Fruit fly (Drosophila melanogaster) whole organism, embryonic: ENCODE measurements around the gene CG33489.

ENCODE experiments used
- CG11504 ChIP-seq: fragments of 200-800 bp; sonication (Bioruptor generic); optimal IDR thresholded peaks from 3 replicates; lab custom pipeline; 2019; ENCODE audit warnings: missing biosample characterization, mild to moderate bottlenecking, missing genetic modification characterization, moderate library complexity
- CG12299 ChIP-seq: fragments of 200-800 bp; sonication (Bioruptor generic); optimal IDR thresholded peaks from 2 replicates; lab custom pipeline; 2018; ENCODE audit warnings: missing biosample characterization, mild to moderate bottlenecking, missing genetic modification characterization
- CG1233 ChIP-seq: fragments of 200-800 bp; sonication (Bioruptor generic); optimal IDR thresholded peaks from 4 replicates; lab custom pipeline; 2018; ENCODE audit warnings: missing biosample characterization, mild to moderate bottlenecking, missing genetic modification characterization
- CG12744 ChIP-seq: fragments of 200-800 bp; sonication (Bioruptor generic); optimal IDR thresholded peaks from 2 replicates; lab custom pipeline; 2016; ENCODE audit warnings: missing biosample characterization, missing genetic modification characterization
- CG12769 ChIP-seq: fragments of 200-800 bp; sonication (Bioruptor generic); optimal IDR thresholded peaks from 2 replicates; lab custom pipeline; 2019; ENCODE audit warnings: missing biosample characterization, mild to moderate bottlenecking, missing genetic modification characterization, moderate library complexity
- CG13296 ChIP-seq: fragments of 200-800 bp; sonication (Bioruptor generic); optimal IDR thresholded peaks from 3 replicates; lab custom pipeline; 2018; ENCODE audit warnings: missing biosample characterization, mild to moderate bottlenecking, missing genetic modification characterization
- CG14965 ChIP-seq: fragments of 200-800 bp; sonication (Bioruptor generic); optimal IDR thresholded peaks from 2 replicates; lab custom pipeline; 2016; ENCODE audit warnings: missing biosample characterization, missing genetic modification characterization, borderline replicate concordance
- CG15011 ChIP-seq: fragments of 200-800 bp; sonication (Bioruptor generic); optimal IDR thresholded peaks from 3 replicates; lab custom pipeline; 2018; ENCODE audit warnings: missing biosample characterization, mild to moderate bottlenecking, missing genetic modification characterization
- CG15479 ChIP-seq: fragments of 200-800 bp; sonication (Bioruptor generic); optimal IDR thresholded peaks from 3 replicates; lab custom pipeline; 2019; ENCODE audit warnings: missing biosample characterization, mild to moderate bottlenecking, missing genetic modification characterization, moderate library complexity
- CG16779 ChIP-seq: fragments of 200-800 bp; sonication (Bioruptor generic); IDR thresholded peaks from 2 replicates; pipeline ENCODE4 v1.3.6; 2022; ENCODE audit warnings: missing biosample characterization, missing genetic modification characterization
- CG17802 ChIP-seq: fragments of 200-800 bp; sonication (Bioruptor generic); optimal IDR thresholded peaks from 2 replicates; lab custom pipeline; 2018; ENCODE audit warnings: missing biosample characterization, mild to moderate bottlenecking, missing genetic modification characterization, moderate library complexity
- CG18476 ChIP-seq: fragments of 200-800 bp; sonication (Bioruptor generic); optimal IDR thresholded peaks from 2 replicates; lab custom pipeline; 2016; ENCODE audit warnings: missing biosample characterization, mild to moderate bottlenecking, missing genetic modification characterization
- CG31441 ChIP-seq: fragments of 200-800 bp; sonication (Bioruptor generic); IDR thresholded peaks from 2 replicates; pipeline ENCODE4 v1.3.6; 2022; ENCODE audit warnings: missing biosample characterization, missing genetic modification characterization
- CG7271 ChIP-seq: fragments of 200-800 bp; sonication (Bioruptor generic); optimal IDR thresholded peaks from 2 replicates; lab custom pipeline; 2018; ENCODE audit warnings: missing biosample characterization, mild to moderate bottlenecking, missing genetic modification characterization, moderate library complexity
- CG7357 ChIP-seq: fragments of 200-800 bp; sonication (Bioruptor generic); IDR thresholded peaks from 3 replicates; pipeline ENCODE4 v1.3.6; 2022; ENCODE audit warnings: missing biosample characterization, missing genetic modification characterization
- CG7928 ChIP-seq: fragments of 200-800 bp; sonication (Bioruptor generic); optimal IDR thresholded peaks from 2 replicates; lab custom pipeline; 2017; ENCODE audit warnings: missing biosample characterization, mild to moderate bottlenecking, missing genetic modification characterization
- CG7987 ChIP-seq: fragments of 200-800 bp; sonication (Bioruptor generic); optimal IDR thresholded peaks from 2 replicates; lab custom pipeline; 2018; ENCODE audit warnings: missing biosample characterization, mild to moderate bottlenecking, missing genetic modification characterization, moderate library complexity
- CG8944 ChIP-seq: fragments of 200-800 bp; sonication (Bioruptor generic); optimal IDR thresholded peaks from 3 replicates; lab custom pipeline; 2016; ENCODE audit warnings: missing biosample characterization, missing genetic modification characterization
- Deaf1 ChIP-seq: fragments of 200-800 bp; optimal IDR thresholded peaks from 3 replicates; lab custom pipeline; 2019; ENCODE audit warnings: missing biosample characterization, mild to moderate bottlenecking, missing genetic modification characterization, moderate library complexity
- Doc2 ChIP-seq: fragments of 200-800 bp; sonication (Bioruptor generic); IDR thresholded peaks from 2 replicates; pipeline ENCODE4 v1.3.6; 2022; ENCODE audit warnings: missing biosample characterization, missing genetic modification characterization
- Fer3 ChIP-seq: fragments of 200-800 bp; sonication (Bioruptor generic); optimal IDR thresholded peaks from 2 replicates; lab custom pipeline; 2018; ENCODE audit warnings: missing biosample characterization, mild to moderate bottlenecking, missing genetic modification characterization, moderate library complexity
- GATAe ChIP-seq: fragments of 200-800 bp; sonication (Bioruptor generic); conservative IDR thresholded peaks from 2 replicates; pipeline ENCODE4 v1.3.6; 2022; ENCODE audit warnings: missing biosample characterization, missing genetic modification characterization
- Hr51 ChIP-seq, 2 experiments: fragments of 200-800 bp; sonication (Bioruptor generic); optimal IDR thresholded peaks; 2 replicates in 1 of 2; 3 replicates in 1 of 2; lab custom pipeline; 2016 to 2018; ENCODE audit warnings: missing biosample characterization in 2 of 2, missing genetic modification characterization in 2 of 2, mild to moderate bottlenecking in 1 of 2, moderate library complexity in 1 of 2
- Max ChIP-seq: fragments of 200-800 bp; sonication (Bioruptor generic); optimal IDR thresholded peaks from 2 replicates; lab custom pipeline; 2016; ENCODE audit warnings: missing biosample characterization, mild to moderate bottlenecking, missing genetic modification characterization
- Neu2 ChIP-seq: fragments of 200-800 bp; sonication (Bioruptor generic); optimal IDR thresholded peaks from 3 replicates; lab custom pipeline; 2016; ENCODE audit warnings: missing biosample characterization, missing genetic modification characterization, borderline replicate concordance
- Oaz ChIP-seq: fragments of 200-800 bp; sonication (Bioruptor generic); IDR thresholded peaks from 2 replicates; pipeline ENCODE4 v1.3.6; 2022; ENCODE audit warnings: missing biosample characterization, missing genetic modification characterization
- Usf ChIP-seq: fragments of 200-800 bp; sonication (Bioruptor generic); optimal IDR thresholded peaks from 2 replicates; lab custom pipeline; 2017; ENCODE audit warnings: missing genotype, missing biosample characterization, missing genetic modification characterization
- al ChIP-seq: fragments of 200-800 bp; sonication (Bioruptor generic); IDR thresholded peaks from 2 replicates; pipeline ENCODE4 v1.3.6; 2022; ENCODE audit warnings: missing biosample characterization, missing genetic modification characterization
- amos ChIP-seq: fragments of 200-800 bp; sonication (Bioruptor generic); IDR thresholded peaks from 2 replicates; pipeline ENCODE4 v1.3.6; 2022; ENCODE audit warnings: missing biosample characterization, missing genetic modification characterization; ENCODE audit not compliant: partially characterized antibody
- ase ChIP-seq: fragments of 200-800 bp; sonication (Bioruptor generic); IDR thresholded peaks from 3 replicates; pipeline ENCODE4 v1.3.6; 2022; ENCODE audit warnings: missing biosample characterization, missing genetic modification characterization
- bigmax ChIP-seq: fragments of 200-800 bp; sonication (Bioruptor generic); optimal IDR thresholded peaks from 2 replicates; lab custom pipeline; 2018; ENCODE audit warnings: missing biosample characterization, mild to moderate bottlenecking, missing genetic modification characterization
- bowl ChIP-seq: fragments of 200-800 bp; sonication (Bioruptor generic); IDR thresholded peaks from 2 replicates; pipeline ENCODE4 v1.3.6; 2022; ENCODE audit warnings: missing biosample characterization, missing genetic modification characterization
- corto ChIP-seq: fragments of 200-800 bp; sonication (Bioruptor generic); optimal IDR thresholded peaks from 2 replicates; lab custom pipeline; 2016; ENCODE audit warnings: missing biosample characterization, mild to moderate bottlenecking, missing genetic modification characterization, moderate library complexity
- lmd ChIP-seq: fragments of 200-800 bp; sonication (Bioruptor generic); IDR thresholded peaks from 2 replicates; pipeline ENCODE4 v1.3.6; 2022; ENCODE audit warnings: missing biosample characterization, missing genetic modification characterization
- nerfin-2 ChIP-seq: fragments of 200-800 bp; sonication (Bioruptor generic); IDR thresholded peaks from 2 replicates; pipeline ENCODE4 v1.3.6; 2022; ENCODE audit warnings: missing biosample characterization, missing genetic modification characterization; ENCODE audit not compliant: partially characterized antibody
- odd ChIP-seq: fragments of 200-800 bp; sonication (Bioruptor generic); optimal IDR thresholded peaks from 2 replicates; lab custom pipeline; 2017; ENCODE audit warnings: missing biosample characterization, mild to moderate bottlenecking, missing genetic modification characterization
- pho ChIP-seq: fragments of 200-800 bp; sonication (Bioruptor generic); optimal IDR thresholded peaks from 2 replicates; lab custom pipeline; 2016; ENCODE audit warnings: missing biosample characterization, missing genetic modification characterization
- ranshi ChIP-seq: fragments of 200-800 bp; sonication (Bioruptor generic); IDR thresholded peaks from 2 replicates; pipeline ENCODE4 v1.3.6; 2022; ENCODE audit warnings: missing biosample characterization, missing genetic modification characterization
- schlank ChIP-seq: fragments of 200-800 bp; sonication (Bioruptor generic); optimal IDR thresholded peaks from 2 replicates; lab custom pipeline; 2018; ENCODE audit warnings: missing biosample characterization, mild to moderate bottlenecking, missing genetic modification characterization
- slou ChIP-seq: fragments of 200-800 bp; sonication (Bioruptor generic); optimal IDR thresholded peaks from 3 replicates; lab custom pipeline; 2016; ENCODE audit warnings: missing biosample characterization, missing genetic modification characterization
- slp2 ChIP-seq: fragments of 200-800 bp; sonication (Bioruptor generic); optimal IDR thresholded peaks from 2 replicates; lab custom pipeline; 2016; ENCODE audit warnings: missing biosample characterization, missing genetic modification characterization
- sna ChIP-seq: fragments of 200-800 bp; sonication (Bioruptor generic); IDR thresholded peaks from 2 replicates; pipeline ENCODE4 v1.3.6; 2022; ENCODE audit warnings: missing biosample characterization, missing genetic modification characterization; ENCODE audit not compliant: partially characterized antibody
- tll ChIP-seq, 2 experiments: fragments of 200-800 bp in 1 of 2; fragments of >200 bp in 1 of 2; sonication (Bioruptor generic) in 1 of 2; optimal IDR thresholded peaks; 2 replicates each; lab custom pipeline; 2017 to 2019; ENCODE audit warnings: missing biosample characterization in 2 of 2, missing genetic modification characterization in 2 of 2, mild to moderate bottlenecking in 1 of 2, moderate library complexity in 1 of 2
- trem ChIP-seq: fragments of 200-800 bp; optimal IDR thresholded peaks from 3 replicates; lab custom pipeline; 2019; ENCODE audit warnings: missing biosample characterization, mild to moderate bottlenecking, missing genetic modification characterization, moderate library complexity
- vfl ChIP-seq: fragments of 200-800 bp; sonication (Bioruptor generic); optimal IDR thresholded peaks from 2 replicates; lab custom pipeline; 2016; ENCODE audit warnings: missing biosample characterization, missing genetic modification characterization
- z ChIP-seq: fragments of 200-800 bp; sonication (Bioruptor generic); IDR thresholded peaks from 3 replicates; pipeline ENCODE4 v1.3.6; 2022; ENCODE audit warnings: missing biosample characterization, missing genetic modification characterization
- zen ChIP-seq: fragments of 200-800 bp; sonication (Bioruptor generic); optimal IDR thresholded peaks from 3 replicates; lab custom pipeline; 2018; ENCODE audit warnings: missing biosample characterization, mild to moderate bottlenecking, missing genetic modification characterization, moderate library complexity
- zfh2 ChIP-seq: fragments of 200-800 bp; sonication (Bioruptor generic); optimal IDR thresholded peaks from 2 replicates; lab custom pipeline; 2016; ENCODE audit warnings: missing biosample characterization, missing genetic modification characterization

CG33489 gene

dm6 chr3L:11533704-11534319, 43.0 kb downstream of the CG33489 start (continued):
- TF ChIP-seq schlank (tag; lab: Kevin White, UChicago) (peak; percentile 23), Max (GFP tag; lab: Kevin White, UChicago) (peak; percentile 25), CG12769 (tag; lab: Kevin White, UChicago) (peak; percentile 33), lmd (GFP tag; lab: Robert Waterston, UW) (peak; percentile 56; the same call in 1 of the 2 replicates), tll (GFP tag; optimal IDR thresholded peaks at IDR 0.05; lab: Kevin White, UChicago) (no peak), nerfin-2 (no peak), Doc2 (no peak), ase (GFP tag; lab: Robert Waterston, UW) (no peak), Neu2 (no peak), zfh2 (GFP tag; lab: Kevin White, UChicago) (peak; percentile 19), CG12299 (tag; lab: Kevin White, UChicago) (peak; percentile 3), pho (GFP tag; lab: Kevin White, UChicago) (peak; percentile 40), CG11504 (tag; lab: Kevin White, UChicago) (peak; percentile 60), vfl (GFP tag; lab: Kevin White, UChicago) (peak; percentile 2), CG17802 (tag; lab: Kevin White, UChicago) (no peak), amos (GFP tag; lab: Robert Waterston, UW) (no peak), ranshi (no peak), bigmax (GFP tag; lab: Kevin White, UChicago) (no peak), CG7271 (no peak), CG14965 (GFP tag; lab: Kevin White, UChicago) (no peak), CG31441 (GFP tag; lab: Robert Waterston, UW) (peak; percentile 56; the same call in 1 of the 2 replicates), z (GFP tag; lab: Robert Waterston, UW) (no peak), sna (no peak), CG12744 (GFP tag; lab: Kevin White, UChicago) (no peak), trem (tag; lab: Kevin White, UChicago) (no peak), Usf (GFP tag; lab: Kevin White, UChicago) (no peak), CG16779 (GFP tag; lab: Robert Waterston, UW) (no peak), odd (GFP tag; lab: Kevin White, UChicago) (peak; percentile 44), Deaf1 (no peak), slou (GFP tag; lab: Kevin White, UChicago) (no peak), zen (tag; lab: Kevin White, UChicago) (no peak), CG8944 (GFP tag; lab: Kevin White, UChicago) (no peak), bowl (GFP tag; lab: Robert Waterston, UW) (0 out of 2 replicates have a peak, but pooled peaks have one; percentile 31), Oaz (GFP tag; lab: Robert Waterston, UW) (no peak; the same call in 1 of the 2 replicates), slp2 (peak; percentile 8), CG18476 (GFP tag; lab: Kevin White, UChicago) (peak; percentile 32), CG1233 (peak; percentile 34), Hr51 (GFP tag; optimal IDR thresholded peaks at IDR 0.05; lab: Kevin White, UChicago) (peak in 1 of 2 experiments; percentile 64), GATAe (GFP tag; lab: Robert Waterston, UW) (no peak), CG7357 (GFP tag; lab: Robert Waterston, UW) (no peak), CG13296 (GFP tag; lab: Kevin White, UChicago) (peak; percentile 59), CG15011 (GFP tag; lab: Kevin White, UChicago) (peak; percentile 17), al (peak; percentile 50; the same call in 1 of the 2 replicates), CG15479 (no peak), Fer3 (tag; lab: Kevin White, UChicago) (peak; percentile 41), CG7987 (no peak), CG7928 (GFP tag; lab: Kevin White, UChicago) (peak; percentile 26), corto (no peak)
